Fruit fly (Drosophila melanogaster) Kc167 (cell line): ENCODE results near the gene pbl.

Experiments used
- Myc ChIP-seq: fragments of >200 bp; optimal IDR thresholded peaks from 2 replicates; lab custom pipeline; 2017; ENCODE audit warnings: missing external identifiers
- Sin3A ChIP-seq: fragments of >200 bp; optimal IDR thresholded peaks from 2 replicates; lab custom pipeline; 2018; ENCODE audit warnings: missing external identifiers
- h ChIP-seq: fragments of >200 bp; optimal IDR thresholded peaks from 3 replicates; lab custom pipeline; 2018; ENCODE audit warnings: missing external identifiers
- insv ChIP-seq: fragments of >200 bp; optimal IDR thresholded peaks from 3 replicates; lab custom pipeline; 2018; ENCODE audit warnings: missing external identifiers
- psq ChIP-seq: fragments of >200 bp; optimal IDR thresholded peaks from 2 replicates; lab custom pipeline; 2017; ENCODE audit warnings: missing external identifiers
- ttk ChIP-seq: sonication (Bioruptor generic); optimal IDR thresholded peaks from 2 replicates; lab custom pipeline; 2017; ENCODE audit warnings: missing external identifiers

The pbl gene

DNA sequence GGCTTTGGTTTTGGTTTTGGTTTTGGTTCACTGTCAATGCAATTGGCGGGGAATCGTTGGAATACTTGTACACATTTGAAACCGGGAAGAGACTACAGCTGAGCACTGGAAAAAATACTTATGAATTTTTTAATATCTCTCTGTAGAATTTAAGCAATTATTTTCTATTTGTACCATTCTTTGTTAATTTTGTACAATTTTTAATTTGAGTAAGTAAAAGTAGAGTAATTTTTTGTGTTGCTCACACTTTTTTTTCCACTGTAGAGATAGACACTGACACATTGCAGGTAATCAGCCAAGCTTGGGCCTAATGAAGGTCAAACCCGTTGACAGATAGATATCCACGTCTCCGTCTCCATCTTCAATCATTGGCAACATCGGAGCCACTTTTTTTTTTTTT lies 28.5 kb downstream of the pbl start:
- TF ChIP-seq Myc (lab: Kevin White, UChicago) (no peak), h (lab: Kevin White, UChicago) (no peak), ttk (lab: Kevin White, UChicago) (no peak), Sin3A (lab: Kevin White, UChicago) (no peak), psq (no peak), insv (lab: Kevin White, UChicago) (no peak)

DNA sequence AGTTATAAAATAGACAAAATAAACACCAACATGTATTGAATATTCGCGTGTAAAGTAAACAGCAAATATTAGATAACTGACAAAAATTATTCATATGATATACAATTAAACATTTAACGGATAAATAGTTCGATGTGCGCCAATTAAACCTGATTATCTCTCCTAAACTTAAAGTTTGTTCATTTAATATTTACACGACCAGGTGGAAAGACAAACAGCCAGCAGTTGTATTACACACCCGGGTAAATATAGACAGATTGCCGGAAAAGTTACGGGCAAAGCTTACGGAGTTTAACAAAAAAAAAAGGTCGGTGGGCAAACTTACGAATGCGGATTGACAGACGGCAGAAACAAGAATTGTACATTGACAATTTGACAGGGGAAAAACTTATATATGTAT lies 29.6 kb downstream of the pbl start:
- no peak for TF ChIP-seq Sin3A (lab: Kevin White, UChicago)
- TF ChIP-seq Myc (lab: Kevin White, UChicago): no peak
- no peak for TF ChIP-seq h (lab: Kevin White, UChicago)
- no peak for TF ChIP-seq psq
- no peak for TF ChIP-seq insv (lab: Kevin White, UChicago)
- no peak for TF ChIP-seq ttk (lab: Kevin White, UChicago)

DNA sequence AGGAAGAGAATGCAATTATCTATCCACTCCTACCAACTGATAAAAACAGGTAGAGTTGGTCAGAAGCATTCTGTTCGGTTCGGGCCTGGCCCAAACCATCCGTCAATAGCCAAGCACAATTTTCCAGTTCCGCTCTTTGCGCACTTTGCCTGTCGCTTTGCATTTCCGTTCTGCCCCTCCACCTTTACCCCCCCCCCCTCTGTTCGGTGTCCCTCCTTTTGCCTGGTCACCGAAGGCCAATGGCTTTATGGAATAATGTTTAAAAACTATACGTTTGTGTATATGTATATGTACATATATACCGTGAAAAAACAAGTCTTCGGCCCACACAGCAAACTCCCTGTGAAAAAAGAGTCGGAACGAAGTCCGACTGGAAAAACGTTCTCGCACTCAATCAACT lies 30.6 kb downstream of the pbl start:
- TF ChIP-seq ttk (lab: Kevin White, UChicago) (no peak), h (lab: Kevin White, UChicago) (no peak), insv (lab: Kevin White, UChicago) (no peak), Sin3A (lab: Kevin White, UChicago) (no peak), psq (no peak), Myc (lab: Kevin White, UChicago) (no peak)

DNA sequence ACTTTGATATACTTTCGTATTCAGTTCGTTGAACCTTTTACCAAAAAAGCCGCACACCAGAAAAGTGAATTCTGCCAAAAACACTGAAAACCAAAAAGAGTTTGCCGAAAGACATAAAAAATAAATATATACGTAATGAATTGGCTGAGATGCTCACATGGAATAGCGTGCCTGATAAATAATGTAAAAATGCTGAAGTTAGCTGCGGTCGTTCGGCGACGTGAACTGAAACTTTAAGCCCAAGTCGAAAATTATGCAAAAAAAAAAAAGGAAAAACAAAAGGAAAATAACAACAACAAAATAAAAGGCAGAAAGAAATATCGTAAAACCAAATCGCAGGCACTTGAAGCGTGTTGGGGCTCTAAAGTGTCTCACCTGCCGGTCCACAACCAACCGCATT lies 32.1 kb downstream of the pbl start:
- TF ChIP-seq psq (no peak), insv (lab: Kevin White, UChicago) (no peak), Myc (lab: Kevin White, UChicago) (no peak), h (lab: Kevin White, UChicago) (no peak), Sin3A (lab: Kevin White, UChicago) (no peak)

DNA sequence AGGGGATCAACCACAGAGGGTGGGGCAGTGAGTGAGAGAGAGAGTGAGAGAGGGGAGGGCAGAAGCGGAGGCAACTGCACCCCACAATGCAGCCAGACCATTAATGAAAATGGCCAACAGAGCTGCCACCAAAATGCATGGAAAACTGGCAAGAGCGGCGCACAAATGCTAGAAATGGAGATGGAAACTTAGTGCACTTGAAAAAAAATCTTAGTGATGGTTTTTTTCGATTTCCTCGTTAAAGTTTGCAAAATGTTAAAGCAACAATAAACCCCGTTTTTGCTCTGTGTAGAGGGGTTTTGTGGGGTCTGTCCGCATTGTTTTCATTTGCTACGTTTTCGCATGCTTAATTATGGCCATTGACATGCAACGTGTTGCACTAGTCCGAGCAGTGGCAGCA lies 34.3 kb downstream of the pbl start:
- TF ChIP-seq ttk (lab: Kevin White, UChicago) (no peak), Myc (lab: Kevin White, UChicago) (no peak), psq (no peak), h (lab: Kevin White, UChicago) (no peak), Sin3A (lab: Kevin White, UChicago) (no peak), insv (lab: Kevin White, UChicago) (no peak)

DNA sequence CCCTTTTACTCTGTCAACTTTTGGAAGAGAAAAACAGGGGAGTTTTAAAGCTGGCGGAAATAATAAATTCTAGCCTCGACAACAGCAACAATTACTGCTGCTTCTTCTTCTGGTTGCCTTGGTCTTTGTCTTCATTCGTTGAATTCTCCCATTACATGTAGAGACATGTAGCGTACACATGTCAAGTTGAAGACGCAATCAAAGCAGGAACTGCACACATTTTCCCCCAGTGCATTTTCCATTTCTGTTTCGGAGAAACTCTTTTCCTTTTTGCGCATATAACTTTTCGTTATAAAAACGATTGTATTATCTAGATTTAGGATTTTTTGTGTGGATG lies 35.4 kb downstream of the pbl start:
- TF ChIP-seq psq (no peak), h (lab: Kevin White, UChicago) (no peak), Sin3A (lab: Kevin White, UChicago) (no peak), ttk (lab: Kevin White, UChicago) (no peak), Myc (lab: Kevin White, UChicago) (no peak), insv (lab: Kevin White, UChicago) (no peak)

DNA sequence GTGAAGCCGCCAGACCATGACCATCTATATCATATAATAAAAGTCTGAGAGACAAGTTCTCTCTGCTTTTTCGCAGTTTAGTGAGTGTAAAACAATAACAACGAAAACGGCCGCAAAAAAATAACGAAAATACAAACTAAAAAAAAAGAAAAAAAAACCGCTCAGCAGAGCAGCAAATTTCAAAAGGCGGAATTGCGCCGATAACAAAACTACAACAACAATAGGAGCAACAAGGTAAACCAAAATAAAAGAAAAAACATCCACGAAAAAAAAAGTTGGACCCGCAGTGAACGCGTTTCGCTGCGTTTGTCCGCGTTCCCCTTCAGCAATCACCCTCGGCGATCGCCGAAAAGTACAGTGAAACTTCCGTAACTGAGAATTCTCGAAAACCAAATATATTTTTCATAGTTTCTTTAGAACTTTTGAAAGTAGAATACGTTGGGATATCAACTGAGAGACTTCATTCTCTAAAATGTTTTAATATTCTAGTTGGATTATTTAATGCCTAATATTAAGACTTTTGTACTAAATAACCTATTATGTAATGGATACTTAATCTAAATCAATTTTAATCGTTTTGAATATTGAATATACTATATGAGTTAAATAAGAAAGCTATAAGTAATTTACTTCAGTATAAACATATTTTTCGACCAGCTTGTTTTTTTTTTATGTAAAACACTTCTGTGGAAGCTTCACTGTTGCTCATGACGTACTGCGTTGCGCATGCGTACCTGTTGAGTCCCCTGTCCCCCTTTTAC lies 36.0 kb downstream of the pbl start:
- no peak for TF ChIP-seq insv (lab: Kevin White, UChicago)
- no peak for TF ChIP-seq Sin3A (lab: Kevin White, UChicago)
- TF ChIP-seq ttk (lab: Kevin White, UChicago): no peak
- TF ChIP-seq Myc (lab: Kevin White, UChicago): no peak
- no peak for TF ChIP-seq psq
- TF ChIP-seq h (lab: Kevin White, UChicago): no peak

DNA sequence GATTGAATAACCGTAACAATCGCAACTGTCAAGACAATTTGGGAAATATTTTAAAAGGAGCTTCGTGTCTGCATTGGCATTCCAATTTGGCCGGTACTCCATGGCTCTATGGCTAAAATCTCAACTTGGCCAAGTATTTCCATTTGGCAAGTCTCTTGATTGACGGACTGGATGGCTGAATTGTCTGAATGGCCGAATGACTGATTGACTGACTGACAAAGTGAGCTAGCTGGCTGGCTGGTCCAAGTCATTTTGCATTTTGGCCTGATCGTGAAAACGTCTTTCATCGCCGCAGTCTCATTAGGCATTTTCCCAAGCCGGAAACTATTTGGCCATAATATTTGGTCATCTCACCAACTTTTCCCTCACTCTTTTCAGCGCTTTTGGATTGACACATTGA lies 37.2 kb downstream of the pbl start:
- TF ChIP-seq Myc (lab: Kevin White, UChicago): no peak
- TF ChIP-seq Sin3A (lab: Kevin White, UChicago): no peak
- no peak for TF ChIP-seq ttk (lab: Kevin White, UChicago)
- no peak for TF ChIP-seq h (lab: Kevin White, UChicago)
- TF ChIP-seq psq: no peak
- no peak for TF ChIP-seq insv (lab: Kevin White, UChicago)

DNA sequence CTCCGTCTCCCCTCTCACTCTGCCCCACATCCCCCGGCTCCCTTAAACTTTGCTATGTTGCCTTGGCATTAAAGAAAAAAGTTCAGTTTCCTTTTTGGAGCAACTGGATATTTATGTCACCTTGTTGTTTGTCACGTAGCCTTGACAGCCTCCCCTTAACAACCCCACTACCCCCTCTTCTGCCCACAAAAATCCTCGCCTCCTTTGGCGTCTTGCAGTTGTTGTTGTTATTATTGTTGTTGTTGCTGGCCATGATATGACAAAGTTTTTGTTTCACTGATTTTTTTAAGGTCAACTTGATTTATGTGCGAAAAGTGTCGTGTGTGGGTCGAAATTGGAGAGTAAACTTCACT lies 41.4 kb downstream of the pbl start:
- TF ChIP-seq Myc (lab: Kevin White, UChicago) (no peak), h (lab: Kevin White, UChicago) (no peak), insv (lab: Kevin White, UChicago) (no peak), psq (no peak), ttk (lab: Kevin White, UChicago) (no peak), Sin3A (lab: Kevin White, UChicago) (no peak)

DNA sequence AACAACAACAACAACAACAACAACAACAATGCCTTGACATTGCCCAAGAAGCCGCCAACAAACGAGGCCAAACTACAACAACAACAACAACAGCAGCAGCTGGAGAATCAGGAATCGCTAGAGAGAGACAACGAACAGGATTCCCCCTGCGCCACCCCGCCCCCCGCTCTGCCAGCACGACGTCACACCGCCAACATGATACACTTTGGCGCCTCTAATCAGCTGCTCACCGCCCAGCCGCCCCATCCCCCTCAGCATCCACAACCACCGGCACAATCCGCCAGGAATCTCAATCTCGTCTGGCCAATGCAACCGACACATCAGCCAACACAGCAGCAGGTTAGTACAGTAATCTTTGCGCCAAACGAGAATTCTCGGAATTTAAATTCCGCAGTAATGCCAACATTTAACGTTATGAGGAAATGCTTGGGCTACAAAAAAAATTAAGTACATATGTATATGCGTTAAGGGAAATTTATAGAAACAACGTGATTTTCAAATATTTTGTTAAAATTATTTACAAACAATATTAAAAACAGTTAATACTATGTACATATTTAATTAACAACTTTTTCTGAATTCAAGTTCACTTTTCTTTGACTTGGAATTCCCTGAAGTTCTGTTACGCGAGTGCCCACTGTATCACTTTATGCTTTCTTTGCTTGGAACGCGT lies 41.9 kb downstream of the pbl start:
- TF ChIP-seq psq (no peak), ttk (lab: Kevin White, UChicago) (no peak), Myc (lab: Kevin White, UChicago) (no peak), Sin3A (lab: Kevin White, UChicago) (no peak), h (lab: Kevin White, UChicago) (no peak), insv (lab: Kevin White, UChicago) (no peak)

DNA sequence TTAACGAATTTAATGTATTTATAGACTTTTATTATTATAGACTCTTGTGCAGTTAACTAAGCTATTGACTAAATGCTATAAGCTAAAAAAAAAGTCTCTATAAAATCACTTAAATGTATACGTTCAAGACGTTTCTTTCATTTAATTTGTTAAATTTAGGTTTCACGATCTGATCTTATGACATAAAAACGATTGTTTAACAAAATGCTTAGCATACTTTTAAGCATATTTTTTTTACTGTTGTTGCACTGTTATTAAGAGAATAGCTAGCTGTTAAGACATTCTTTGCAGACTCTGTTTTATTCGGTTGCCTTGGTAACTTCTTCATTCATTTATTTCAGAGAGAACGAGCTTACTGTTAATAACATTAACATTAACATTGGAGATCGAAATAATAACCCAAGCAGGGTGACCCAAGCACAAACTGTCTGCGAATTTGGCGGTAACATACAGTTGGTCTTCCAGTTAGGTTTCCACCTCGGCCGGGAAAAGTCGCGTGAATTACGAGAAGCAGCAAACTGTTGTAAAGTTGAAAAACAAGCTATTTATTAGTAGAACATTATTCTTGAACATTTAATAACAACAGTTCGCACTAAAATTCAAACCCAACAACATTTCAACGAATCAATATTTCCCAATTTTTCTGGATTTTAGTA lies 43.0 kb downstream of the pbl start, which contains the start of gene CG32365:
TSS of gene CG32365 (plus strand) at position 462 of the 656 bp plus-strand sequence.
- TF ChIP-seq Sin3A (lab: Kevin White, UChicago) (no peak), h (lab: Kevin White, UChicago) (no peak), Myc (lab: Kevin White, UChicago) (no peak), ttk (lab: Kevin White, UChicago) (no peak), insv (lab: Kevin White, UChicago) (no peak), psq (no peak)
